Fruit fly (Drosophila melanogaster): Measurements from ENCODE around the gene squ.
A peak's percentile ranks its signal among the peaks of the same experiment; 100 is the strongest.

Gene squ

dm6 chr2L:16679817-16680683 lies at the start of gene squ, which contains the start of gene grp (continued):
- peak; percentile 66 for TF ChIP-seq CG9932 (GFP tag; IDR thresholded peaks at IDR 0.05)
- TF ChIP-seq CG1529 (GFP tag; optimal IDR thresholded peaks at IDR 0.05): no peak
- peak; percentile 15 for TF ChIP-seq nau (GFP tag; optimal IDR thresholded peaks at IDR 0.05)
- peak; percentile 39; the same call in 1 of the 2 replicates for TF ChIP-seq E2f1 (GFP tag; IDR thresholded peaks at IDR 0.05)
- no peak for TF ChIP-seq pita (GFP tag; optimal IDR thresholded peaks at IDR 0.05)
- TF ChIP-seq sr (GFP tag; IDR thresholded peaks at IDR 0.05): no peak
- no peak for TF ChIP-seq CG12219 (GFP tag; optimal IDR thresholded peaks at IDR 0.05)
- TF ChIP-seq unc-4 (GFP tag; IDR thresholded peaks at IDR 0.05; ENCODE audit: partially characterized antibody): peak; percentile 90
- no peak for TF ChIP-seq CG11504 (tag; optimal IDR thresholded peaks at IDR 0.05)
- TF ChIP-seq pzg (GFP tag; optimal IDR thresholded peaks at IDR 0.05): peak; percentile 71
- peak; percentile 57; the same call in 1 of the 2 replicates for TF ChIP-seq onecut (GFP tag; IDR thresholded peaks at IDR 0.05)
- TF ChIP-seq D19B (GFP tag; optimal IDR thresholded peaks at IDR 0.05): no peak
- TF ChIP-seq CG3163 (GFP tag; optimal IDR thresholded peaks at IDR 0.05): no peak
- peak; percentile 25 for TF ChIP-seq CG14710 (tag; optimal IDR thresholded peaks at IDR 0.05)
- TF ChIP-seq CG34224 (GFP tag; IDR thresholded peaks at IDR 0.05; ENCODE audit: partially characterized antibody): peak; percentile 92
- TF ChIP-seq HLH3B (GFP tag; IDR thresholded peaks at IDR 0.05): no peak
- no peak for TF ChIP-seq jigr1 (GFP tag; IDR thresholded peaks at IDR 0.05)
- no peak for TF ChIP-seq CG11247 (GFP tag; IDR thresholded peaks at IDR 0.05)
- no peak for TF ChIP-seq CG11695 (GFP tag; IDR thresholded peaks at IDR 0.05)
- TF ChIP-seq CG10431 (GFP tag; optimal IDR thresholded peaks at IDR 0.05): no peak
- TF ChIP-seq Ptx1 (GFP tag; IDR thresholded peaks at IDR 0.05): no peak
- TF ChIP-seq lbe (GFP tag; optimal IDR thresholded peaks at IDR 0.05): no peak
- no peak for TF ChIP-seq HmgZ (tag; optimal IDR thresholded peaks at IDR 0.05)
- TF ChIP-seq CG11723 (GFP tag; optimal IDR thresholded peaks at IDR 0.05): no peak
- TF ChIP-seq CG16863 (GFP tag; optimal IDR thresholded peaks at IDR 0.05): no peak
- TF ChIP-seq CG5245 (GFP tag; optimal IDR thresholded peaks at IDR 0.05): no peak
- TF ChIP-seq stwl (tag; optimal IDR thresholded peaks at IDR 0.05): peak; percentile 76
- no peak for TF ChIP-seq Oli (tag; optimal IDR thresholded peaks at IDR 0.05)
- TF ChIP-seq BEAF-32 (GFP tag; optimal IDR thresholded peaks at IDR 0.05): peak; percentile 88
- TF ChIP-seq Mes4 (GFP tag; optimal IDR thresholded peaks at IDR 0.05): no peak
- TF ChIP-seq CG4282 (GFP tag; optimal IDR thresholded peaks at IDR 0.05): no peak
- no peak for TF ChIP-seq da (GFP tag; optimal IDR thresholded peaks at IDR 0.05)
- no peak for TF ChIP-seq Mad (GFP tag; optimal IDR thresholded peaks at IDR 0.05)
- no peak for TF ChIP-seq danr (GFP tag; IDR thresholded peaks at IDR 0.05)
- TF ChIP-seq CG18619 (GFP tag; optimal IDR thresholded peaks at IDR 0.05): no peak
- TF ChIP-seq p53 (GFP tag; optimal IDR thresholded peaks at IDR 0.05): no peak
- peak; percentile 26; the same call in 1 of the 2 replicates for TF ChIP-seq CG6272 (GFP tag; IDR thresholded peaks at IDR 0.05)
- TF ChIP-seq CG8359 (GFP tag; optimal IDR thresholded peaks at IDR 0.05; ENCODE audit: borderline replicate concordance): no peak
- TF ChIP-seq Hmx (GFP tag; optimal IDR thresholded peaks at IDR 0.05): no peak
- no peak for TF ChIP-seq klu (GFP tag; IDR thresholded peaks at IDR 0.05)
- no peak for TF ChIP-seq CG1602 (GFP tag; optimal IDR thresholded peaks at IDR 0.05)
- no peak for TF ChIP-seq CG32767 (GFP tag; IDR thresholded peaks at IDR 0.05)
- no peak for TF ChIP-seq CG3281 (GFP tag; optimal IDR thresholded peaks at IDR 0.05)
- no peak for TF ChIP-seq HmgD (GFP tag; optimal IDR thresholded peaks at IDR 0.05)
- no peak for TF ChIP-seq tup (GFP tag; optimal IDR thresholded peaks at IDR 0.05)
- TF ChIP-seq ap (GFP tag; IDR thresholded peaks at IDR 0.05): no peak
- no peak for TF ChIP-seq Dip3 (GFP tag; optimal IDR thresholded peaks at IDR 0.05)
- no peak for TF ChIP-seq usp (GFP tag; optimal IDR thresholded peaks at IDR 0.05)
- TF ChIP-seq bsh (GFP tag; optimal IDR thresholded peaks at IDR 0.05): no peak
- no peak for TF ChIP-seq CG12299 (tag; optimal IDR thresholded peaks at IDR 0.05)

Data from whole organism, embryonic.